Worm (Caenorhabditis elegans) whole organism, L1 larva: ENCODE measurements around the gene T06E6.10.

Source experiments
- fos-1 ChIP-seq: fragments of 150-350 bp; optimal IDR thresholded peaks from 2 replicates; lab custom pipeline; 2014; ENCODE audit warnings: missing biosample characterization, missing genetic modification characterization
- nhr-237 ChIP-seq: fragments of 150-350 bp; optimal IDR thresholded peaks from 2 replicates; lab custom pipeline; 2014; ENCODE audit warnings: missing biosample characterization, missing genetic modification characterization
- nhr-76 ChIP-seq: sonication (generic microtip); optimal IDR thresholded peaks from 2 replicates; lab custom pipeline; 2017; ENCODE audit warnings: missing biosample characterization, missing genetic modification characterization
- nhr-77 ChIP-seq: fragments of 150-350 bp; optimal IDR thresholded peaks from 2 replicates; lab custom pipeline; 2014; ENCODE audit warnings: missing biosample characterization, missing genetic modification characterization
- sox-4 ChIP-seq: sonication (generic microtip); optimal IDR thresholded peaks from 2 replicates; lab custom pipeline; 2016; ENCODE audit warnings: missing genetic modification characterization, missing compliant biosample characterization
- unc-130 ChIP-seq: fragments of 150-350 bp; optimal IDR thresholded peaks from 2 replicates; lab custom pipeline; 2017; ENCODE audit warnings: missing biosample characterization, missing genetic modification characterization, inconsistent platforms

ce11 chrV:15384733-15385132, 33.2 kb upstream of the T06E6.10 start, which contains the start of gene str-102:
- TF ChIP-seq unc-130 (tag; lab: Kevin White, UChicago) (no peak), nhr-237 (tag; lab: Kevin White, UChicago) (no peak), fos-1 (tag; lab: Kevin White, UChicago) (no peak), sox-4 (tag; lab: Kevin White, UChicago) (no peak), nhr-77 (tag; lab: Kevin White, UChicago) (no peak), nhr-76 (tag; lab: Kevin White, UChicago) (no peak)
